Worm (Caenorhabditis elegans) whole organism, late embryonic: Measurements from ENCODE around the gene pph-4.2.

Experiments
- K09A11.1 ChIP-seq: sonication (generic microtip); optimal IDR thresholded peaks from 2 replicates; lab custom pipeline; 2017; ENCODE audit warnings: antibody characterized with exemption, mild to moderate bottlenecking, missing genetic modification characterization, missing compliant biosample characterization; ENCODE audit not compliant: insufficient read depth
- ceh-14 ChIP-seq: sonication (generic microtip); optimal IDR thresholded peaks from 2 replicates; lab custom pipeline; 2016; ENCODE audit warnings: missing genotype, missing genetic modification characterization, missing compliant biosample characterization
- ceh-9 ChIP-seq: sonication (generic microtip); optimal IDR thresholded peaks from 2 replicates; lab custom pipeline; 2016; ENCODE audit warnings: mild to moderate bottlenecking, missing genetic modification characterization, inconsistent platforms, missing compliant biosample characterization
- fkh-10 ChIP-seq: fragments of 150-350 bp; optimal IDR thresholded peaks from 2 replicates; lab custom pipeline; 2014; ENCODE audit warnings: missing biosample characterization, missing genetic modification reagents, missing genetic modification characterization
- hlh-15 ChIP-seq: sonication (generic microtip); optimal IDR thresholded peaks from 2 replicates; lab custom pipeline; 2016; ENCODE audit warnings: missing genetic modification characterization, missing compliant biosample characterization
- nhr-232 ChIP-seq: sonication (generic microtip); optimal IDR thresholded peaks from 2 replicates; lab custom pipeline; 2016; ENCODE audit warnings: missing genetic modification characterization, missing compliant biosample characterization

ce11 chrIII:12411059-12411458, 34.0 kb upstream of the pph-4.2 start:
- TF ChIP-seq nhr-232 (tag; lab: Kevin White, UChicago) (no peak), K09A11.1 (tag; lab: Kevin White, UChicago) (no peak), ceh-9 (tag; lab: Kevin White, UChicago) (no peak), fkh-10 (GFP tag; lab: Kevin White, UChicago) (no peak), ceh-14 (tag; lab: Kevin White, UChicago) (no peak), hlh-15 (tag; lab: Kevin White, UChicago) (no peak)
